Fruit fly (Drosophila melanogaster) whole organism, adult: ENCODE results near the gene vri.

Experiments
- CG11617 ChIP-seq: fragments of 200-800 bp; sonication (Bioruptor generic); optimal IDR thresholded peaks from 2 replicates; lab custom pipeline; 2017; ENCODE audit warnings: mild to moderate bottlenecking, missing biosample characterization, missing genetic modification reagents, missing genetic modification characterization
- CG12768 ChIP-seq: fragments of 200-800 bp; sonication (Bioruptor generic); optimal IDR thresholded peaks from 2 replicates; lab custom pipeline; 2017; ENCODE audit warnings: missing biosample characterization, missing genetic modification characterization, mild to moderate bottlenecking, moderate library complexity, missing genetic modification reagents
- CG14711 ChIP-seq: fragments of 200-800 bp; sonication (Bioruptor generic); optimal IDR thresholded peaks from 2 replicates; lab custom pipeline; 2018; ENCODE audit warnings: missing biosample characterization, mild to moderate bottlenecking, missing genetic modification characterization, moderate library complexity
- CG1620 ChIP-seq: fragments of 200-800 bp; sonication (Bioruptor generic); optimal IDR thresholded peaks from 2 replicates; lab custom pipeline; 2016; ENCODE audit warnings: missing biosample characterization, missing genetic modification characterization
- CG33017 ChIP-seq: fragments of 200-800 bp; sonication (Bioruptor generic); optimal IDR thresholded peaks from 2 replicates; lab custom pipeline; 2018; ENCODE audit warnings: missing biosample characterization, mild to moderate bottlenecking, missing genetic modification characterization, moderate library complexity
- CG5204 ChIP-seq: fragments of 200-800 bp; sonication (Bioruptor generic); optimal IDR thresholded peaks from 2 replicates; lab custom pipeline; 2016; ENCODE audit warnings: missing biosample characterization, missing genetic modification characterization
- CG7045 ChIP-seq: fragments of 200-800 bp; sonication (Bioruptor generic); optimal IDR thresholded peaks from 2 replicates; lab custom pipeline; 2017; ENCODE audit warnings: missing biosample characterization, mild to moderate bottlenecking, missing genetic modification characterization
- CG7101 ChIP-seq: fragments of 200-800 bp; sonication (Bioruptor generic); optimal IDR thresholded peaks from 2 replicates; lab custom pipeline; 2018; ENCODE audit warnings: missing biosample characterization, mild to moderate bottlenecking, missing genetic modification characterization, moderate library complexity
- Clk ChIP-seq: fragments of 200-800 bp; sonication (Bioruptor generic); optimal IDR thresholded peaks from 2 replicates; lab custom pipeline; 2017; ENCODE audit warnings: missing biosample characterization, missing genetic modification characterization
- Crg-1 ChIP-seq: fragments of 200-800 bp; sonication (Bioruptor generic); optimal IDR thresholded peaks from 2 replicates; lab custom pipeline; 2016; ENCODE audit warnings: missing biosample characterization, missing genetic modification characterization
- Hr96 ChIP-seq: fragments of 200-800 bp; sonication (Bioruptor generic); optimal IDR thresholded peaks from 2 replicates; lab custom pipeline; 2016; ENCODE audit warnings: missing biosample characterization, missing genetic modification characterization
- Mnt ChIP-seq: fragments of 200-800 bp; sonication (Bioruptor generic); optimal IDR thresholded peaks from 2 replicates; lab custom pipeline; 2016; ENCODE audit warnings: missing biosample characterization, mild to moderate bottlenecking, missing genetic modification characterization
- bab1 ChIP-seq: fragments of 200-800 bp; sonication (Bioruptor generic); optimal IDR thresholded peaks from 3 replicates; lab custom pipeline; 2019; ENCODE audit warnings: missing biosample characterization, mild to moderate bottlenecking, missing genetic modification characterization, moderate library complexity
- cic ChIP-seq: fragments of 200-800 bp; sonication (Bioruptor generic); optimal IDR thresholded peaks from 2 replicates; lab custom pipeline; 2017; ENCODE audit warnings: missing biosample characterization, mild to moderate bottlenecking, missing genetic modification characterization, moderate library complexity
- cnc ChIP-seq, 2 experiments: fragments of >200 bp; optimal IDR thresholded peaks; 2 replicates each; lab custom pipeline; 2017
- kay ChIP-seq: fragments of 200-800 bp; sonication (Bioruptor generic); peaks from one replicate; lab custom pipeline; 2016; ENCODE audit warnings: missing biosample characterization, missing genetic modification characterization, borderline replicate concordance
- ovo ChIP-seq: fragments of 200-800 bp; sonication (Bioruptor generic); optimal IDR thresholded peaks from 2 replicates; lab custom pipeline; 2016; ENCODE audit warnings: missing biosample characterization, missing genetic modification characterization
- pad ChIP-seq: fragments of 200-800 bp; sonication (Bioruptor generic); optimal IDR thresholded peaks from 3 replicates; lab custom pipeline; 2017; ENCODE audit warnings: missing biosample characterization, missing genetic modification characterization, mild to moderate bottlenecking, moderate library complexity, missing genetic modification reagents
- tj ChIP-seq: fragments of 200-800 bp; sonication (Bioruptor generic); optimal IDR thresholded peaks from 3 replicates; lab custom pipeline; 2017; ENCODE audit warnings: missing biosample characterization, mild to moderate bottlenecking, missing genetic modification characterization, moderate library complexity
- toe ChIP-seq: fragments of 200-800 bp; sonication (Bioruptor generic); optimal IDR thresholded peaks from 2 replicates; lab custom pipeline; 2016; ENCODE audit warnings: missing biosample characterization, missing genetic modification characterization

The vri gene

dm6 chr2L:5303044-5303904 lies 14.5 kb downstream of the vri start:
- peak; percentile 77 for TF ChIP-seq CG11617 (GFP tag; lab: Kevin White, UChicago)
- peak; percentile 100 for TF ChIP-seq tj (GFP tag; lab: Kevin White, UChicago)
- peak; percentile 72 for TF ChIP-seq CG7101 (tag; lab: Kevin White, UChicago)
- peak; percentile 69 for TF ChIP-seq pad (GFP tag; lab: Kevin White, UChicago)
- peak; percentile 78 for TF ChIP-seq CG5204 (GFP tag; lab: Kevin White, UChicago)
- no peak for TF ChIP-seq CG1620 (GFP tag; lab: Kevin White, UChicago)
- TF ChIP-seq Clk (GFP tag; lab: Kevin White, UChicago): peak; percentile 91
- peak; percentile 60 for TF ChIP-seq CG33017 (tag; lab: Kevin White, UChicago)
- peak; percentile 68 for TF ChIP-seq CG12768 (GFP tag; lab: Kevin White, UChicago)
- TF ChIP-seq bab1 (GFP tag; lab: Kevin White, UChicago): peak; percentile 51
- TF ChIP-seq Mnt (GFP tag; lab: Kevin White, UChicago): peak; percentile 80
- peak; percentile 22 for TF ChIP-seq ovo (GFP tag; lab: Kevin White, UChicago)
- peak; percentile 93 for TF ChIP-seq cic (GFP tag; lab: Kevin White, UChicago)
- peak; percentile 17 for TF ChIP-seq Crg-1 (GFP tag; lab: Kevin White, UChicago)
- peak; percentile 60 for TF ChIP-seq Hr96 (GFP tag; lab: Kevin White, UChicago)
- peak in 1 of 2 experiments; percentile 46 for TF ChIP-seq cnc (optimal IDR thresholded peaks at IDR 0.05; lab: Kevin White, UChicago)
- TF ChIP-seq kay: peak; percentile 95
- TF ChIP-seq toe: peak; percentile 79
- peak; percentile 75 for TF ChIP-seq CG7045 (GFP tag; lab: Kevin White, UChicago)
- TF ChIP-seq CG14711 (tag; lab: Kevin White, UChicago): peak; percentile 83

- TF ChIP-seq bab1 (GFP tag; lab: Kevin White, UChicago): no peak
- TF ChIP-seq CG1620 (GFP tag; lab: Kevin White, UChicago): no peak
- peak; percentile 37 for TF ChIP-seq Hr96 (GFP tag; lab: Kevin White, UChicago)
- peak; percentile 11 for TF ChIP-seq ovo (GFP tag; lab: Kevin White, UChicago)
- TF ChIP-seq tj (GFP tag; lab: Kevin White, UChicago): no peak
- TF ChIP-seq cnc (optimal IDR thresholded peaks at IDR 0.05; lab: Kevin White, UChicago): no peak
- TF ChIP-seq CG7045 (GFP tag; lab: Kevin White, UChicago): peak; percentile 24
- TF ChIP-seq CG12768 (GFP tag; lab: Kevin White, UChicago): peak; percentile 24
- TF ChIP-seq pad (GFP tag; lab: Kevin White, UChicago): no peak
- peak; percentile 30 for TF ChIP-seq CG14711 (tag; lab: Kevin White, UChicago)
- no peak for TF ChIP-seq CG5204 (GFP tag; lab: Kevin White, UChicago)
- TF ChIP-seq Mnt (GFP tag; lab: Kevin White, UChicago): peak; percentile 15
- peak; percentile 11 for TF ChIP-seq CG33017 (tag; lab: Kevin White, UChicago)
- TF ChIP-seq Clk (GFP tag; lab: Kevin White, UChicago): no peak
- no peak for TF ChIP-seq toe
- TF ChIP-seq Crg-1 (GFP tag; lab: Kevin White, UChicago): peak; percentile 32
- peak; percentile 67 for TF ChIP-seq cic (GFP tag; lab: Kevin White, UChicago)
- peak; percentile 47 for TF ChIP-seq CG7101 (tag; lab: Kevin White, UChicago)
- TF ChIP-seq kay: peak; percentile 92
- TF ChIP-seq CG11617 (GFP tag; lab: Kevin White, UChicago): no peak
Measured at dm6 chr2L:5304367-5304766, 15.6 kb downstream of the vri start.

- TF ChIP-seq Hr96 (GFP tag; lab: Kevin White, UChicago): peak; percentile 22
- TF ChIP-seq CG7101 (tag; lab: Kevin White, UChicago): no peak
- no peak for TF ChIP-seq cnc (optimal IDR thresholded peaks at IDR 0.05; lab: Kevin White, UChicago)
- TF ChIP-seq pad (GFP tag; lab: Kevin White, UChicago): peak; percentile 29
- TF ChIP-seq CG7045 (GFP tag; lab: Kevin White, UChicago): no peak
- TF ChIP-seq CG33017 (tag; lab: Kevin White, UChicago): no peak
- TF ChIP-seq Mnt (GFP tag; lab: Kevin White, UChicago): peak; percentile 91
- peak; percentile 56 for TF ChIP-seq ovo (GFP tag; lab: Kevin White, UChicago)
- TF ChIP-seq CG11617 (GFP tag; lab: Kevin White, UChicago): no peak
- no peak for TF ChIP-seq CG1620 (GFP tag; lab: Kevin White, UChicago)
- TF ChIP-seq Clk (GFP tag; lab: Kevin White, UChicago): peak; percentile 91
- TF ChIP-seq kay: peak; percentile 98
- TF ChIP-seq CG12768 (GFP tag; lab: Kevin White, UChicago): peak; percentile 91
- TF ChIP-seq CG14711 (tag; lab: Kevin White, UChicago): no peak
- TF ChIP-seq tj (GFP tag; lab: Kevin White, UChicago): peak; percentile 93
- TF ChIP-seq Crg-1 (GFP tag; lab: Kevin White, UChicago): no peak
- TF ChIP-seq CG5204 (GFP tag; lab: Kevin White, UChicago): no peak
- peak; percentile 99 for TF ChIP-seq cic (GFP tag; lab: Kevin White, UChicago)
- TF ChIP-seq toe: peak; percentile 63
- TF ChIP-seq bab1 (GFP tag; lab: Kevin White, UChicago): peak; percentile 4
Measured at dm6 chr2L:5305240-5305875, 16.6 kb downstream of the vri start.

dm6 chr2L:5306373-5306997 lies 17.7 kb downstream of the vri start:
- TF ChIP-seq CG7045 (GFP tag; lab: Kevin White, UChicago) (peak; percentile 49), toe (peak; percentile 43), kay (peak; percentile 98), ovo (GFP tag; lab: Kevin White, UChicago) (peak; percentile 2), CG7101 (tag; lab: Kevin White, UChicago) (peak; percentile 42), CG33017 (tag; lab: Kevin White, UChicago) (peak; percentile 66), Hr96 (GFP tag; lab: Kevin White, UChicago) (peak; percentile 33), Mnt (GFP tag; lab: Kevin White, UChicago) (peak; percentile 95), Clk (GFP tag; lab: Kevin White, UChicago) (peak; percentile 58), CG14711 (tag; lab: Kevin White, UChicago) (peak; percentile 21), CG1620 (GFP tag; lab: Kevin White, UChicago) (peak; percentile 22), CG5204 (GFP tag; lab: Kevin White, UChicago) (no peak), tj (GFP tag; lab: Kevin White, UChicago) (peak; percentile 51), CG11617 (GFP tag; lab: Kevin White, UChicago) (peak; percentile 47), pad (GFP tag; lab: Kevin White, UChicago) (peak; percentile 50), CG12768 (GFP tag; lab: Kevin White, UChicago) (peak; percentile 84), bab1 (GFP tag; lab: Kevin White, UChicago) (no peak), cic (GFP tag; lab: Kevin White, UChicago) (peak; percentile 98), Crg-1 (GFP tag; lab: Kevin White, UChicago) (no peak), cnc (optimal IDR thresholded peaks at IDR 0.05; lab: Kevin White, UChicago) (peak in 1 of 2 experiments; percentile 14)
